Worm (Caenorhabditis elegans) whole organism, L1 larva: ENCODE results near the gene ZK822.10.

ENCODE experiments used
- C34B4.2 ChIP-seq: sonication (generic microtip); optimal IDR thresholded peaks from 2 replicates; lab custom pipeline; 2017; ENCODE audit warnings: mild to moderate bottlenecking, missing genetic modification characterization, missing compliant biosample characterization
- F16B12.6 ChIP-seq: fragments of 150-350 bp; optimal IDR thresholded peaks from 2 replicates; lab custom pipeline; 2014; ENCODE audit warnings: missing biosample characterization, missing genetic modification characterization
- aha-1 ChIP-seq: fragments of 150-350 bp; optimal IDR thresholded peaks from 2 replicates; lab custom pipeline; 2014; ENCODE audit warnings: missing biosample characterization, missing genetic modification characterization
- dsc-1 ChIP-seq: sonication (generic microtip); optimal IDR thresholded peaks from 2 replicates; lab custom pipeline; 2016; ENCODE audit warnings: mild to moderate bottlenecking, missing genetic modification characterization, missing compliant biosample characterization
- fos-1 ChIP-seq: fragments of 150-350 bp; optimal IDR thresholded peaks from 2 replicates; lab custom pipeline; 2014; ENCODE audit warnings: missing biosample characterization, missing genetic modification characterization
- lsy-2 ChIP-seq, 2 experiments: fragments of 150-350 bp; optimal IDR thresholded peaks; 2 replicates each; lab custom pipeline; 2014; ENCODE audit warnings: missing biosample characterization in 2 of 2, missing genetic modification characterization in 2 of 2
- nhr-237 ChIP-seq: fragments of 150-350 bp; optimal IDR thresholded peaks from 2 replicates; lab custom pipeline; 2014; ENCODE audit warnings: missing biosample characterization, missing genetic modification characterization
- nhr-77 ChIP-seq: fragments of 150-350 bp; optimal IDR thresholded peaks from 2 replicates; lab custom pipeline; 2014; ENCODE audit warnings: missing biosample characterization, missing genetic modification characterization
- skn-1 ChIP-seq: fragments of 150-350 bp; optimal IDR thresholded peaks from 2 replicates; lab custom pipeline; 2014; ENCODE audit warnings: missing biosample characterization, missing genetic modification characterization
- unc-30 ChIP-seq: sonication (generic microtip); optimal IDR thresholded peaks from 2 replicates; lab custom pipeline; 2017; ENCODE audit warnings: missing biosample characterization, missing genetic modification characterization

DNA sequence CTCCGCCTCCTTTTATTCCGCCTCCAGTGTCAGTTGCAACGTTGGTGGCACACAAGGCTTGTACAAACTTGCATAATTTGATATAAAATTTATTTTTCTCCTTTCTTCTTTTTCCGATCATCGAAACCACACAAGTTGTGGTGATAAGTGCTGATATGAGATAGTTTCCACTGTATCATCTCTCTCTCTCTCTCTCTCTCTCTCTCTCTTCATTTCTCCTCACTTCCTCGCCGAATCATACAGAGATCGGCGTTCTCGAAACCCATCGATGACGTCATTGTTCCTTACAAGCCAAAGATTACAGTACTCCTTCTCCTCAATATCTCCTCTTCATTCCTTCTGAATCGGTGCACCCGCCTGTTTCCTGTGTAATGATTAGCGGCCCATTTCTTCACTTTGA, 17.6 kb upstream of the ZK822.10 start, which contains the start of gene nhr-43:
- TF ChIP-seq skn-1 (tag; lab: Kevin White, UChicago) (no peak), nhr-237 (no peak), unc-30 (tag; lab: Kevin White, UChicago) (no peak), dsc-1 (tag; lab: Kevin White, UChicago) (no peak), fos-1 (tag; lab: Kevin White, UChicago) (no peak), lsy-2 (tag; optimal IDR thresholded peaks at IDR 0.05; lab: Kevin White, UChicago) (no peak), F16B12.6 (tag; lab: Kevin White, UChicago) (no peak), aha-1 (tag; lab: Kevin White, UChicago) (no peak), C34B4.2 (no peak), nhr-77 (no peak)
